Worm (Caenorhabditis elegans) whole organism, early embryonic: ENCODE results near the gene E02A10.4.

Experiments used
- F13C5.2 ChIP-seq: sonication (generic microtip); optimal IDR thresholded peaks from 2 replicates; lab custom pipeline; 2017; ENCODE audit warnings: mild to moderate bottlenecking, missing genetic modification characterization, inconsistent platforms, missing compliant biosample characterization
- aly-1 ChIP-seq: sonication (generic microtip); optimal IDR thresholded peaks from 2 replicates; lab custom pipeline; 2016; ENCODE audit warnings: missing genetic modification characterization, missing compliant biosample characterization
- ama-1 ChIP-seq: fragments of 150-350 bp; optimal IDR thresholded peaks from 2 replicates; lab custom pipeline; 2014
- ceh-13 ChIP-seq: fragments of 200-800 bp; sonication (Bioruptor generic); optimal IDR thresholded peaks from 2 replicates; lab custom pipeline; 2018; ENCODE audit warnings: mild to moderate bottlenecking, missing genetic modification characterization, missing compliant biosample characterization
- ceh-36 ChIP-seq: sonication (generic microtip); optimal IDR thresholded peaks from 2 replicates; lab custom pipeline; 2016; ENCODE audit warnings: missing genetic modification characterization, inconsistent platforms, missing compliant biosample characterization
- ets-7 ChIP-seq: sonication (generic microtip); optimal IDR thresholded peaks from 2 replicates; lab custom pipeline; 2016; ENCODE audit warnings: missing genotype, missing genetic modification characterization, missing compliant biosample characterization
- flt-1 ChIP-seq: fragments of 200-800 bp; sonication (Bioruptor generic); IDR thresholded peaks from 2 replicates; pipeline ENCODE4 v1.3.6; 2022; ENCODE audit warnings: missing genetic modification characterization, missing compliant biosample characterization
- hmbx-1 ChIP-seq: sonication (generic microtip); optimal IDR thresholded peaks from 2 replicates; lab custom pipeline; 2016; ENCODE audit warnings: mild to moderate bottlenecking, missing genetic modification characterization, missing compliant biosample characterization
- hmg-4 ChIP-seq: fragments of 200-800 bp; sonication (Bioruptor generic); optimal IDR thresholded peaks from 2 replicates; lab custom pipeline; 2018; ENCODE audit warnings: mild to moderate bottlenecking, missing genetic modification characterization, missing compliant biosample characterization
- pes-1 ChIP-seq: fragments of 200-800 bp; sonication (Bioruptor generic); IDR thresholded peaks from 2 replicates; pipeline ENCODE4 v1.3.6; 2022; ENCODE audit warnings: missing genetic modification reagents, missing genetic modification characterization, missing compliant biosample characterization
- scrt-1 ChIP-seq: fragments of 200-800 bp; sonication (Bioruptor generic); IDR thresholded peaks from 2 replicates; pipeline ENCODE4 v1.3.6; 2022; ENCODE audit warnings: missing genetic modification characterization, missing compliant biosample characterization
- sea-1 ChIP-seq: fragments of 200-800 bp; sonication (Bioruptor generic); conservative IDR thresholded peaks from 2 replicates; pipeline ENCODE4 v1.3.6; 2022; ENCODE audit warnings: missing genetic modification characterization, missing compliant biosample characterization
- tbx-11 ChIP-seq: fragments of 200-800 bp; sonication (Bioruptor generic); IDR thresholded peaks from 2 replicates; pipeline ENCODE4 v1.3.6; 2022; ENCODE audit warnings: missing genetic modification characterization, missing compliant biosample characterization
- tra-4 ChIP-seq: sonication (generic microtip); optimal IDR thresholded peaks from 2 replicates; lab custom pipeline; 2017; ENCODE audit warnings: missing genetic modification characterization, missing compliant biosample characterization

DNA sequence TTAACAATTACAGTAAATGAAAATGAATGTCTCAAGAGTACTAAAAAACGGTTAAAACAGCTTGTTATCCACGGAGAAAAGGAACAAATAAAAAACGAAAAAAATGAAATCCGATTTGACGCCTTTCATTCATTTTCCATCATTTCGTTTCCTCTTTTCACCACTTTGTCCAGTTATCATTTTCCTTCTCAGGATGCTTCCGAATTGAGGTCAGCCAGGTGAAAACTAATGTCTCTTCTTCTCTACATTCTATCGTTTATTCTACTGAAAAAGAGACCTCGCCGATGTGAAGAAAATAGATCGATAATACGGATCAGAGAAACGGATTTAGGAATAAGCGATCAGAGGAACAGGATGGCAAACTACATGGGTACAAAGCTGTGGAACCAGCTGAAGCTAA, 41.6 kb downstream of the E02A10.4 start:
- TF ChIP-seq ceh-13 (GFP tag; lab: Kevin White, UChicago) (no peak), flt-1 (GFP tag; lab: Robert Waterston, UW) (no peak), aly-1 (tag; lab: Kevin White, UChicago) (no peak), tbx-11 (GFP tag; lab: Robert Waterston, UW) (no peak), ceh-36 (tag; lab: Kevin White, UChicago) (no peak), hmbx-1 (no peak), pes-1 (GFP tag; lab: Robert Waterston, UW) (no peak), ama-1 (lab: Kevin White, UChicago) (no peak), sea-1 (GFP tag; lab: Robert Waterston, UW) (no peak), ets-7 (tag; lab: Kevin White, UChicago) (no peak), scrt-1 (GFP tag; lab: Robert Waterston, UW) (no peak), hmg-4 (GFP tag; lab: Kevin White, UChicago) (no peak), F13C5.2 (no peak), tra-4 (tag; lab: Kevin White, UChicago) (no peak)
